Fruit fly (Drosophila melanogaster): Measurements from ENCODE around the gene CG9117.

dm6 chr2L:5999247-5999646 is 38.5 kb downstream of the CG9117 start, which contains the start of gene Kdm5:
- TF ChIP-seq cnc (optimal IDR thresholded peaks at IDR 0.05), result no peak
- no peak for TF ChIP-seq CG11617 (GFP tag; optimal IDR thresholded peaks at IDR 0.05)
- TF ChIP-seq CG5204 (GFP tag; optimal IDR thresholded peaks at IDR 0.05), result no peak
- TF ChIP-seq Hr96 (GFP tag; optimal IDR thresholded peaks at IDR 0.05), result no peak
- TF ChIP-seq toe (GFP tag; optimal IDR thresholded peaks at IDR 0.05), result no peak
- TF ChIP-seq cic (GFP tag; optimal IDR thresholded peaks at IDR 0.05), result peak; percentile 32

Measured in whole organism, adult.